Fruit fly (Drosophila melanogaster) whole organism, embryonic: ENCODE measurements around the gene CG9747.

ENCODE experiments used
- Atf6 ChIP-seq: fragments of 200-800 bp; sonication (Bioruptor generic); IDR thresholded peaks from 2 replicates; pipeline ENCODE4 v1.3.6; 2022; ENCODE audit warnings: missing biosample characterization, missing genetic modification characterization
- CG10959 ChIP-seq: fragments of 200-800 bp; sonication (Bioruptor generic); IDR thresholded peaks from 2 replicates; pipeline ENCODE4 v1.3.6; 2022; ENCODE audit warnings: missing biosample characterization, missing genetic modification characterization
- CG11504 ChIP-seq: fragments of 200-800 bp; sonication (Bioruptor generic); optimal IDR thresholded peaks from 3 replicates; lab custom pipeline; 2019; ENCODE audit warnings: missing biosample characterization, mild to moderate bottlenecking, missing genetic modification characterization, moderate library complexity
- CG13775 ChIP-seq: fragments of 200-800 bp; sonication (Bioruptor generic); optimal IDR thresholded peaks from 3 replicates; lab custom pipeline; 2017; ENCODE audit warnings: missing biosample characterization, mild to moderate bottlenecking, missing genetic modification characterization
- CG1602 ChIP-seq: fragments of 200-800 bp; sonication (Bioruptor generic); optimal IDR thresholded peaks from 3 replicates; lab custom pipeline; 2016; ENCODE audit warnings: missing biosample characterization, missing genetic modification characterization
- CG16863 ChIP-seq: fragments of 200-800 bp; sonication (Bioruptor generic); optimal IDR thresholded peaks from 3 replicates; lab custom pipeline; 2016; ENCODE audit warnings: missing biosample characterization, missing genetic modification characterization
- CG17328 ChIP-seq: fragments of 200-800 bp; sonication (Bioruptor generic); IDR thresholded peaks from 2 replicates; pipeline ENCODE4 v1.3.6; 2022; ENCODE audit warnings: missing biosample characterization, missing genetic modification characterization
- CG2116 ChIP-seq: fragments of 200-800 bp; sonication (Bioruptor generic); optimal IDR thresholded peaks from 3 replicates; lab custom pipeline; 2018; ENCODE audit warnings: missing biosample characterization, mild to moderate bottlenecking, missing genetic modification characterization
- CG2678 ChIP-seq: fragments of 200-800 bp; sonication (Bioruptor generic); optimal IDR thresholded peaks from 3 replicates; lab custom pipeline; 2019; ENCODE audit warnings: missing biosample characterization, mild to moderate bottlenecking, missing genetic modification characterization, moderate library complexity
- CG2712 ChIP-seq: fragments of 200-800 bp; optimal IDR thresholded peaks from 3 replicates; lab custom pipeline; 2019; ENCODE audit warnings: missing biosample characterization, mild to moderate bottlenecking, missing genetic modification characterization, moderate library complexity
- CG2875 ChIP-seq: fragments of 200-800 bp; sonication (Bioruptor generic); optimal IDR thresholded peaks from 2 replicates; lab custom pipeline; 2017; ENCODE audit warnings: missing biosample characterization, mild to moderate bottlenecking, missing genetic modification characterization, missing genetic modification reagents
- CG6254 ChIP-seq: fragments of 200-800 bp; sonication (Bioruptor generic); optimal IDR thresholded peaks from 3 replicates; lab custom pipeline; 2017; ENCODE audit warnings: mild to moderate bottlenecking, missing biosample characterization, missing genetic modification reagents, missing genetic modification characterization
- CG6272 ChIP-seq: fragments of 200-800 bp; sonication (Bioruptor generic); IDR thresholded peaks from 2 replicates; pipeline ENCODE4 v1.3.6; 2022; ENCODE audit warnings: missing biosample characterization, missing genetic modification characterization
- CG6813 ChIP-seq: fragments of 200-800 bp; sonication (Bioruptor generic); optimal IDR thresholded peaks from 2 replicates; lab custom pipeline; 2017; ENCODE audit warnings: missing biosample characterization, missing genetic modification characterization, mild to moderate bottlenecking, moderate library complexity, missing genetic modification reagents
- CG8089 ChIP-seq: fragments of 200-800 bp; sonication (Bioruptor generic); optimal IDR thresholded peaks from 3 replicates; lab custom pipeline; 2016; ENCODE audit warnings: missing biosample characterization, missing genetic modification characterization
- CG8924 ChIP-seq: fragments of 200-800 bp; optimal IDR thresholded peaks from 3 replicates; lab custom pipeline; 2019; ENCODE audit warnings: missing biosample characterization, mild to moderate bottlenecking, missing genetic modification characterization, moderate library complexity
- CG9215 ChIP-seq: fragments of 200-800 bp; sonication (Bioruptor generic); IDR thresholded peaks from 2 replicates; pipeline ENCODE4 v1.3.6; 2022; ENCODE audit warnings: missing biosample characterization, missing genetic modification characterization
- CG9727 ChIP-seq: fragments of 200-800 bp; sonication (Bioruptor generic); optimal IDR thresholded peaks from 3 replicates; lab custom pipeline; 2017; ENCODE audit warnings: missing biosample characterization, mild to moderate bottlenecking, missing genetic modification characterization
- CoRest ChIP-seq: fragments of 200-800 bp; sonication (Bioruptor generic); optimal IDR thresholded peaks from 3 replicates; lab custom pipeline; 2018; ENCODE audit warnings: missing biosample characterization, mild to moderate bottlenecking, missing genetic modification characterization, moderate library complexity
- Dbx ChIP-seq: fragments of 200-800 bp; sonication (Bioruptor generic); IDR thresholded peaks from 3 replicates; pipeline ENCODE4 v1.3.6; 2022; ENCODE audit warnings: missing biosample characterization, missing genetic modification characterization
- Hmx ChIP-seq: fragments of 200-800 bp; sonication (Bioruptor generic); optimal IDR thresholded peaks from 2 replicates; lab custom pipeline; 2016; ENCODE audit warnings: missing biosample characterization, missing genetic modification characterization
- Jarid2 ChIP-seq: fragments of 200-800 bp; sonication (Bioruptor generic); optimal IDR thresholded peaks from 3 replicates; lab custom pipeline; 2017; ENCODE audit warnings: mild to moderate bottlenecking, missing biosample characterization, missing genetic modification reagents, missing genetic modification characterization
- Kr ChIP-seq: fragments of 200-800 bp; sonication (Bioruptor generic); optimal IDR thresholded peaks from 2 replicates; lab custom pipeline; 2017; ENCODE audit warnings: missing biosample characterization, mild to moderate bottlenecking, missing genetic modification characterization
- MBD-R2 ChIP-seq: fragments of 200-800 bp; sonication (Bioruptor generic); IDR thresholded peaks from 2 replicates; pipeline ENCODE4 v1.3.6; 2022; ENCODE audit warnings: missing biosample characterization, missing genetic modification characterization
- MTF-1 ChIP-seq: fragments of 200-800 bp; sonication (Bioruptor generic); optimal IDR thresholded peaks from 2 replicates; lab custom pipeline; 2018; ENCODE audit warnings: missing biosample characterization, mild to moderate bottlenecking, missing genetic modification characterization, borderline replicate concordance
- Ptx1 ChIP-seq: fragments of 200-800 bp; sonication (Bioruptor generic); IDR thresholded peaks from 2 replicates; pipeline ENCODE4 v1.3.6; 2022; ENCODE audit warnings: missing biosample characterization, missing genetic modification characterization
- Side ChIP-seq: fragments of 200-800 bp; sonication (Bioruptor generic); optimal IDR thresholded peaks from 2 replicates; lab custom pipeline; 2016; ENCODE audit warnings: missing biosample characterization, missing genetic modification characterization
- Sox100B ChIP-seq: fragments of 200-800 bp; sonication (Bioruptor generic); optimal IDR thresholded peaks from 3 replicates; lab custom pipeline; 2018; ENCODE audit warnings: missing biosample characterization, mild to moderate bottlenecking, missing genetic modification characterization
- TFAM ChIP-seq: fragments of 200-800 bp; sonication (Bioruptor generic); optimal IDR thresholded peaks from 2 replicates; lab custom pipeline; 2017; ENCODE audit warnings: missing biosample characterization, missing genetic modification characterization, inconsistent platforms
- Vsx1 ChIP-seq: fragments of 200-800 bp; sonication (Bioruptor generic); optimal IDR thresholded peaks from 2 replicates; lab custom pipeline; 2017; ENCODE audit warnings: missing biosample characterization, mild to moderate bottlenecking, missing genetic modification characterization, missing genetic modification reagents
- Xbp1 ChIP-seq: fragments of 200-800 bp; sonication (Bioruptor generic); optimal IDR thresholded peaks from 3 replicates; lab custom pipeline; 2016; ENCODE audit warnings: missing biosample characterization, mild to moderate bottlenecking, missing genetic modification characterization
- ac ChIP-seq: fragments of 200-800 bp; sonication (Bioruptor generic); optimal IDR thresholded peaks from 3 replicates; lab custom pipeline; 2017; ENCODE audit warnings: missing biosample characterization, mild to moderate bottlenecking, missing genetic modification characterization
- bcd ChIP-seq: fragments of 200-800 bp; sonication (Bioruptor generic); optimal IDR thresholded peaks from 2 replicates; lab custom pipeline; 2017; ENCODE audit warnings: missing biosample characterization, mild to moderate bottlenecking, missing genetic modification characterization
- bowl ChIP-seq: fragments of 200-800 bp; sonication (Bioruptor generic); IDR thresholded peaks from 2 replicates; pipeline ENCODE4 v1.3.6; 2022; ENCODE audit warnings: missing biosample characterization, missing genetic modification characterization
- crp ChIP-seq, 2 experiments: fragments of 200-800 bp; sonication (Bioruptor generic); optimal IDR thresholded peaks; 2 replicates in 1 of 2; 3 replicates in 1 of 2; lab custom pipeline; 2017; ENCODE audit warnings: missing biosample characterization in 2 of 2, missing genetic modification characterization in 2 of 2, mild to moderate bottlenecking in 1 of 2, moderate library complexity in 1 of 2
- dan ChIP-seq: fragments of 200-800 bp; sonication (Bioruptor generic); IDR thresholded peaks from 2 replicates; pipeline ENCODE4 v1.3.6; 2022; ENCODE audit warnings: missing biosample characterization, missing genetic modification characterization
- fd96Cb ChIP-seq: fragments of 200-800 bp; sonication (Bioruptor generic); optimal IDR thresholded peaks from 2 replicates; lab custom pipeline; 2018; ENCODE audit warnings: missing biosample characterization, mild to moderate bottlenecking, missing genetic modification characterization, moderate library complexity
- mld ChIP-seq: fragments of 200-800 bp; sonication (Bioruptor generic); IDR thresholded peaks from 3 replicates; pipeline ENCODE4 v1.3.6; 2022; ENCODE audit warnings: missing biosample characterization, missing genetic modification characterization; ENCODE audit not compliant: partially characterized antibody
- org-1 ChIP-seq: fragments of 200-800 bp; sonication (Bioruptor generic); optimal IDR thresholded peaks from 2 replicates; lab custom pipeline; 2017; ENCODE audit warnings: missing biosample characterization, missing genetic modification characterization
- pan ChIP-seq, 4 experiments: fragments of >200 bp in 3 of 4; fragments of 200-800 bp in 1 of 4; sonication (Bioruptor generic) in 1 of 4; optimal IDR thresholded peaks in 3 of 4; IDR thresholded peaks in 1 of 4; 2 replicates each; pipeline versions ENCODE4 v1.3.6 to Lab custom; 2017 to 2022; ENCODE audit warnings: missing biosample characterization in 2 of 4, missing genetic modification characterization in 2 of 4, mixed read lengths in 1 of 4
- pita ChIP-seq: fragments of 200-800 bp; sonication (Bioruptor generic); optimal IDR thresholded peaks from 2 replicates; lab custom pipeline; 2017; ENCODE audit warnings: missing biosample characterization, mild to moderate bottlenecking, missing genetic modification characterization
- sc ChIP-seq, 3 experiments: fragments of >200 bp in 2 of 3; fragments of 200-800 bp in 1 of 3; sonication (Bioruptor generic) in 1 of 3; optimal IDR thresholded peaks; 2 replicates in 2 of 3; 3 replicates in 1 of 3; lab custom pipeline; 2017; ENCODE audit warnings: mild to moderate bottlenecking in 1 of 3, missing biosample characterization in 1 of 3, missing genetic modification characterization in 1 of 3, missing genetic modification reagents in 1 of 3
- slou ChIP-seq: fragments of 200-800 bp; sonication (Bioruptor generic); optimal IDR thresholded peaks from 3 replicates; lab custom pipeline; 2016; ENCODE audit warnings: missing biosample characterization, missing genetic modification characterization
- stc ChIP-seq: fragments of 200-800 bp; sonication (Bioruptor generic); IDR thresholded peaks from 2 replicates; pipeline ENCODE4 v1.3.6; 2022; ENCODE audit warnings: missing biosample characterization, missing genetic modification characterization
- tin ChIP-seq: fragments of 200-800 bp; sonication (Bioruptor generic); optimal IDR thresholded peaks from 3 replicates; lab custom pipeline; 2016; ENCODE audit warnings: missing biosample characterization, missing genetic modification characterization
- zf30C ChIP-seq: fragments of 200-800 bp; sonication (Bioruptor generic); optimal IDR thresholded peaks from 3 replicates; lab custom pipeline; 2018; ENCODE audit warnings: missing biosample characterization, mild to moderate bottlenecking, missing genetic modification characterization

The CG9747 gene

DNA sequence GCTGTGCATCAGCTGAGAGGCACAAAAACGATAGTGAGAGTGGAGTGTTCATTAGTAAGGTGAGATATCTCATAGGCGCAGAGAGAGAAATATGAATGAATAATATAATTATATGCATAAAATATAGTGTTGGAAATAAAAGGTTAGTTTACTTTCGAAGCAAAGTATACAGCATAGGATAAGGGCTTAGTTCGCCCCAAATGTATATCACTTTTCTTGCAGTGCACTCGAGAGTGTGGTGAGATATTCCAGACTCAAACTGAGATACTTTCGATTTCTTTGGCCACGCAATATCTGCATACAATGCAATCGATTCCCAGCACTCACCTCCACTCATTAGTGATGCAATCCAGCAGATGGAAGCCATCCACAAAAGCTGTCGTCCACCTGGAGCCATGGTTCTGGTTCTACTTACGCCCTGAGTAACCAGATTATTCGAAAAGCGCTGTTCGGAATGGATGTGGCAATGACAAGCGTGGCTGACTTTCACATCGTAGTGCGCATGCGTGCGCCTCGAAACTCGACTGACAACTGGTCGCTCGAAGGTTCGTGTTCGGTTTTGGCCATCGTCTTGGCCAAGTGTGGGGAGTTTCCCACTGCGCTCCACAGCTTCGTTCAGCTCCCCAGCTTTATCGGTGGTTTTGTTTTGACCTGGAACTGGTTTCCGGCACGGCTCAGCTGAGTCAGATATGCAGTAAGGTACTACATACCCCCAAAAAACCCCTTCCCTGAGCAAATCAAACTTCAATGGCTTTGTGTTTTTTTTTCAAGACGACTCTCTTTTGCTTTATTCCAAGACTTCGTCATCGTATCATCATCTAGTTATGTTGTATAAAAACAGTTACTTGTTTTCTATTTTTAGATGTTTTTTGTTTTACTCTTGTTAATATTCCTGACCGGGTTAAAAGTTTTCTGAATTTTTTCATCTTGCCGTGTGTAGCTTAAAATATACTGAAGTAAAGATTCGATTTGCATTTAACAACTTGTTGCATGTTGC, 20.1 kb downstream of the CG9747 start, which contains the start of gene Rsod (continued):
- TF ChIP-seq TFAM (GFP tag; lab: Kevin White, UChicago): no peak
- TF ChIP-seq CG6254 (GFP tag; lab: Kevin White, UChicago): peak; percentile 45
- peak; percentile 50; the same call in 1 of the 2 replicates for TF ChIP-seq CG10959 (GFP tag; lab: Robert Waterston, UW)
- TF ChIP-seq Hmx (GFP tag; lab: Kevin White, UChicago): no peak
- TF ChIP-seq MTF-1 (GFP tag; lab: Kevin White, UChicago): no peak
- TF ChIP-seq CG8089 (GFP tag; lab: Kevin White, UChicago): no peak
- no peak for TF ChIP-seq Kr (GFP tag; lab: Kevin White, UChicago)
- peak; percentile 64 for TF ChIP-seq Vsx1 (GFP tag; lab: Kevin White, UChicago)
- peak; percentile 33 for TF ChIP-seq CG8924 (tag; lab: Kevin White, UChicago)
- TF ChIP-seq pan (optimal IDR thresholded peaks at IDR 0.05; lab: Kevin White, UChicago): no peak
- TF ChIP-seq pan (GFP tag; optimal IDR thresholded peaks at IDR 0.05 in 1 of 2, IDR thresholded peaks at IDR 0.05 in 1 of 2): peak in 1 of 2 experiments; percentile 86
- peak; percentile 78 for TF ChIP-seq CG17328 (GFP tag; lab: Robert Waterston, UW)
- no peak for TF ChIP-seq CG9215 (GFP tag; lab: Robert Waterston, UW)
- TF ChIP-seq ac: no peak
- TF ChIP-seq Xbp1 (GFP tag; lab: Kevin White, UChicago): peak; percentile 59
- TF ChIP-seq bowl (GFP tag; lab: Robert Waterston, UW): peak; percentile 47
- TF ChIP-seq fd96Cb (tag; lab: Kevin White, UChicago): peak; percentile 64
- TF ChIP-seq CoRest (tag; lab: Kevin White, UChicago): peak; percentile 27
- TF ChIP-seq MBD-R2: peak; percentile 32; the same call in 1 of the 2 replicates
- peak; percentile 26 for TF ChIP-seq CG13775 (GFP tag; lab: Kevin White, UChicago)
- TF ChIP-seq slou (GFP tag; lab: Kevin White, UChicago): no peak
- TF ChIP-seq CG2875 (GFP tag; lab: Kevin White, UChicago): peak; percentile 60
- TF ChIP-seq stc (GFP tag; lab: Robert Waterston, UW): peak; percentile 70
- no peak for TF ChIP-seq CG6813 (GFP tag; lab: Kevin White, UChicago)
- TF ChIP-seq sc (optimal IDR thresholded peaks at IDR 0.05; lab: Kevin White, UChicago): no peak
- TF ChIP-seq sc (GFP tag; optimal IDR thresholded peaks at IDR 0.05; lab: Kevin White, UChicago): peak; percentile 50
- TF ChIP-seq CG9727: peak; percentile 37
- TF ChIP-seq Atf6 (GFP tag; lab: Robert Waterston, UW): no peak; the same call in 1 of the 2 replicates
- TF ChIP-seq mld (GFP tag; lab: Robert Waterston, UW): peak; percentile 62; the same call in 1 of the 3 replicates
- TF ChIP-seq org-1: peak; percentile 13
- TF ChIP-seq zf30C: no peak
- TF ChIP-seq CG6272 (GFP tag; lab: Robert Waterston, UW): peak; percentile 55; the same call in 1 of the 2 replicates
- peak; percentile 70 for TF ChIP-seq CG2712 (tag; lab: Kevin White, UChicago)
- TF ChIP-seq CG16863 (GFP tag; lab: Kevin White, UChicago): peak; percentile 7
- peak; percentile 55 for TF ChIP-seq Jarid2 (GFP tag; lab: Kevin White, UChicago)
- TF ChIP-seq Ptx1: peak; percentile 78
- peak; percentile 5 for TF ChIP-seq CG2116 (GFP tag; lab: Kevin White, UChicago)
- TF ChIP-seq dan (GFP tag; lab: Robert Waterston, UW): no peak
- TF ChIP-seq tin (GFP tag; lab: Kevin White, UChicago): peak; percentile 46
- no peak for TF ChIP-seq Side
- TF ChIP-seq CG1602 (GFP tag; lab: Kevin White, UChicago): peak; percentile 46
- peak; percentile 63 for TF ChIP-seq CG2678 (tag; lab: Kevin White, UChicago)
- no peak for TF ChIP-seq pita (GFP tag; lab: Kevin White, UChicago)
- peak in 1 of 2 experiments; percentile 25 for TF ChIP-seq crp (GFP tag; optimal IDR thresholded peaks at IDR 0.05; lab: Kevin White, UChicago)
- peak; percentile 36 for TF ChIP-seq bcd (GFP tag; lab: Kevin White, UChicago)
- TF ChIP-seq Sox100B (GFP tag; lab: Kevin White, UChicago): peak; percentile 58
- TF ChIP-seq Dbx (GFP tag; lab: Robert Waterston, UW): no peak
- TF ChIP-seq CG11504 (tag; lab: Kevin White, UChicago): peak; percentile 68
